Worm (Caenorhabditis elegans) whole organism, L4/young adult: ENCODE data around the gene ZK354.8.

Source experiments
- W03F9.2 ChIP-seq: fragments of 150-350 bp; optimal IDR thresholded peaks from 2 replicates; lab custom pipeline; 2014; ENCODE audit warnings: missing biosample characterization, missing genetic modification characterization
- dao-5 ChIP-seq: sonication (generic microtip); optimal IDR thresholded peaks from 2 replicates; lab custom pipeline; 2016; ENCODE audit warnings: missing genotype, missing genetic modification characterization, moderate library complexity, missing compliant biosample characterization
- him-1 ChIP-seq: sonication (generic microtip); optimal IDR thresholded peaks from 2 replicates; lab custom pipeline; 2016; ENCODE audit warnings: missing genotype, missing genetic modification reagents, missing genetic modification characterization, missing compliant biosample characterization

DNA sequence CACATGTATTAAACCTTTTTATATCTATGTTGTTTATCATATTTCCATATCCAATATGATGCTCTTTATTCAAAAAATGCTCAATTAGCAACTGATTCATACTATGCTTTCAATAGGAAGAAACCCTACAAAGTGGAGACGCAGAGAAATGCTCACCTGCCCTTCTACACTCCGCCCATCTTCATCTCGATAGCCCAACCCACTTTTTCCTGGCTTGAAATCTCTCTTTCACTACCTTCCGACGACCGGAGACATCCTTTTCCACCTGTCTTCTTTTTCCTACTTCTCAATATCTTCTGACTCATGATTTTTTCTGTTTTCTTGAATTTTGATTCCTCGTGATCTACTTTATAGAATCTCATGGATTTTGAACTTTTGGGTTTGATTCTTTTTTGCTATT, 17.0 kb downstream of the ZK354.8 start:
- no peak for TF ChIP-seq him-1 (tag; lab: Kevin White, UChicago)
- no peak for TF ChIP-seq W03F9.2 (tag; lab: Kevin White, UChicago)
- no peak for TF ChIP-seq dao-5
